Worm (Caenorhabditis elegans): Measurements from ENCODE around the gene K01G5.10.

DNA sequence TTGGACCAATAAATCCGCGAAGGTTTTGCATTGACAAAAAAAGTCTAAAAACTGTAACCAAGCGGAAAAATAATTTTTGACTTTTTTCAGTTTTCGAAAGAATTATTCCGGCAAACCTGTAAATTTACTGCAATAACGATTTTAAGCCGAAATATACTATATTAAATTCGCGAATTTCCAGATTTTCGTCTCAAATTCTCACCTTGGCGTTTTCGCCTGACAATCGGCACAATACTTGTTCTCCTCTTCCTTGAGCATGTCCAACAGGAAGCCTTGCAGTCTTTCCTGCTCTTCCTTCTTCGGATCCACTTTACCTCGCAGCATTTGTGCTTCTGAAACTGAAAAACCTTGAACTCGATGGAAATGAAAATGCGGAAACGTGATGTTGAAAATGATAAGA is 18.9 kb downstream of the K01G5.10 start, which contains the start of gene smap-1:
- TF ChIP-seq cog-1 (tag; optimal IDR thresholded peaks at IDR 0.05): no peak
- TF ChIP-seq ref-1 (GFP tag; conservative IDR thresholded peaks at IDR 0.05): no peak
- no peak for TF ChIP-seq flt-1 (GFP tag; IDR thresholded peaks at IDR 0.05)
- no peak for TF ChIP-seq ztf-29 (GFP tag; IDR thresholded peaks at IDR 0.05)
- TF ChIP-seq ztf-23 (GFP tag; IDR thresholded peaks at IDR 0.05): no peak
- no peak for TF ChIP-seq tab-1 (GFP tag; IDR thresholded peaks at IDR 0.05)
- no peak for TF ChIP-seq klf-2 (GFP tag; conservative IDR thresholded peaks at IDR 0.05)
- TF ChIP-seq med-1 (GFP tag; optimal IDR thresholded peaks at IDR 0.05; ENCODE audit: insufficient read depth): no peak
- TF ChIP-seq T22C8.4 (GFP tag; IDR thresholded peaks at IDR 0.05): no peak

All from whole organism, midembryonic.